Fruit fly (Drosophila melanogaster): ENCODE measurements around the gene SerRS.

SerRS gene

DNA sequence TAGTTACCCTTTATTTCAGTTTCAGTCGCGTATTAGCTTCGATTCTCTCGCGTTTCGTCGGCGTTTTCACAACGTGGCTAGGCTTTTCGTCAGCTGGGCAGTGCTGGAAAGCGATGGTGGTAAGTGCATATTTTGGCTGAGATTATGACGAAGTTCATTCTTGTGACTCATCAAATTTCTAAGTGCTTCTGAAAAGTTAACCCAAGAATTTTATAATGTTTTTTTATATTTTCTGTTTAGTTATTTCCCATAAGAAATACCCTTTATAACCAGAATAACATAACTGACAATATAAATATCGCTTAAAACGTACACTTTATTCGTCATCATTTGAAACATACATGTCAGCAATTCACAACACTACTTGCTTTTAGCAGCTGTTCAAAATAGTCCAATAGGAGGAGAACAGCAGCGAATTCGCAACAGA lies at the start of gene SerRS, which contains the start of gene CG17260:
Gene SerRS (minus strand): TSS at position 251 of the 427 bp plus-strand sequence.
Gene CG17260 (plus strand): TSS at position 78 of the 427 bp plus-strand sequence.
- TF ChIP-seq CG17801 (GFP tag; optimal IDR thresholded peaks at IDR 0.05; ENCODE audit: partially characterized antibody) = peak; percentile 92

- TF ChIP-seq CG17801 (GFP tag; optimal IDR thresholded peaks at IDR 0.05; ENCODE audit: partially characterized antibody) = no peak
Observed at dm6 chr2L:3086290-3086876, 49.2 kb upstream of the SerRS start.

dm6 chr2L:3083510-3083909 lies 46.3 kb upstream of the SerRS start:
- TF ChIP-seq CG17801 (GFP tag; optimal IDR thresholded peaks at IDR 0.05; ENCODE audit: partially characterized antibody) = no peak

DNA sequence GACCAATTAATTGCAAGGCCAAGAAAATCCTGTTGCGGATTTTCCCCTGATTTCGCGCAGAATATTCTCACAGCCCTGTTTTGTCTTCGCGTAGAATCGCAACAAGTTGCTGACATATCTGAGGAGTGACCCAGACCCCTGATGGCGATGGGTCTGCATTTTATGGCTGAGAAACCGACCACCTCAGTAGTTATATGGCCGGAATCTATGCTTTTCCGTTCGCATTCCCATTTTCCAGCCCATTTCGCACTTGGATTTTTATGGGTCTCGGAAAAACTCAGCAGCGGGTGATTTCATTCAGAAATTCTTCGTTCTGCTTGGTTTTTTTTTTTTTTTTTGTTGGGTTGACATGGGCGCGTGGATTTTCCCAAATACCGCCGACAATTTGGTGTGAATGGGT lies 45.7 kb upstream of the SerRS start:
- no peak for TF ChIP-seq CG17801 (GFP tag; optimal IDR thresholded peaks at IDR 0.05; ENCODE audit: partially characterized antibody)

dm6 chr2L:3078741-3079140 lies 41.5 kb upstream of the SerRS start:
- no peak for TF ChIP-seq CG17801 (GFP tag; optimal IDR thresholded peaks at IDR 0.05; ENCODE audit: partially characterized antibody)

dm6 chr2L:3059624-3059919 lies 22.4 kb upstream of the SerRS start:
- TF ChIP-seq CG17801 (GFP tag; optimal IDR thresholded peaks at IDR 0.05; ENCODE audit: partially characterized antibody) = no peak

- TF ChIP-seq CG17801 (GFP tag; optimal IDR thresholded peaks at IDR 0.05; ENCODE audit: partially characterized antibody) = peak; percentile 80
Observed at dm6 chr2L:3058772-3059623, 21.8 kb upstream of the SerRS start.

dm6 chr2L:3057951-3058771 lies 21.0 kb upstream of the SerRS start:
- peak; percentile 8 for TF ChIP-seq CG17801 (GFP tag; optimal IDR thresholded peaks at IDR 0.05; ENCODE audit: partially characterized antibody)

- TF ChIP-seq CG17801 (GFP tag; optimal IDR thresholded peaks at IDR 0.05; ENCODE audit: partially characterized antibody) = peak; percentile 84
Observed at dm6 chr2L:3056448-3056790, 19.2 kb upstream of the SerRS start, which contains the start of gene FASN1. Gene FASN1, plus strand, starts transcription at chr2L:3056598.

dm6 chr2L:3055710-3056447 lies 18.7 kb upstream of the SerRS start:
- TF ChIP-seq CG17801 (GFP tag; optimal IDR thresholded peaks at IDR 0.05; ENCODE audit: partially characterized antibody) = no peak

DNA sequence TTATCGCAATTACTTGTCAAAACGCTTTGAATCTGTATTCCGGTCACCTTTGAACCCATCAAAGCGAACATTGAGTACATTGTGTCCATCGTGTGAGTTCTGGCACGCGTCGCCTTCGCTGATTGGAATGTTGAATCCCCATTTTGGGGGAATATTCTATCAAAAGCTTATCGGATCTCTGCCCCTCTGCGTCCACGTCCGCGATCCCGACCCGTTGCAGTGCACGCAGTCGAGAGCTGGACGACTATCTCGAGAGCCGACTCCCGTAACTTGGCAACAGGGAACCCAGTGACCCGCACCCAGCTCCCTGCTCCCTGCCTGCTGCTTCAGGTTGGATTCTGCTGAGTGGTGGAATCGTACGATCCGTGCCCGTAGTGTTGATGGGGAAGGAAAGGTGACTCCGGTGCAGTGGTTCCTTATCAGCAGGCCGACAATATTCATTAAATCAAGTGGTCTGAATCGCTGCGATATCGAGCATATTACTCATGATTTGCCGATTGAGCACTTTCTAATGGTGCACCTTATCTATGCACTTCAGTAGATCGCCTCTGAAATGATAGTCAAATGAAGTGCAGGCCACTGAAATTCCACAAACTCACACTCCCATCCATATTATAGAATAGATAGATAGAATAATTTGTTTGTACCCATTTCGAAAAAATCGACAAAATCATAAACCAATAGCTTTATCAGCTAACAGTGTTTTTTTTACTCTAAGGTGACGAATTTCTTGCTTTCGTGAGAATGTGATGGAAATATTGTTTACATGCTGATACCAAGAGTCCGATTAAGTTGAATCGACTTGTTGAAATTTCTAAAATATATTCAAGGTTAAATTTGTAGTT lies 7.7 kb upstream of the SerRS start:
- TF ChIP-seq CG17801 (GFP tag; optimal IDR thresholded peaks at IDR 0.05; ENCODE audit: partially characterized antibody) = no peak

DNA sequence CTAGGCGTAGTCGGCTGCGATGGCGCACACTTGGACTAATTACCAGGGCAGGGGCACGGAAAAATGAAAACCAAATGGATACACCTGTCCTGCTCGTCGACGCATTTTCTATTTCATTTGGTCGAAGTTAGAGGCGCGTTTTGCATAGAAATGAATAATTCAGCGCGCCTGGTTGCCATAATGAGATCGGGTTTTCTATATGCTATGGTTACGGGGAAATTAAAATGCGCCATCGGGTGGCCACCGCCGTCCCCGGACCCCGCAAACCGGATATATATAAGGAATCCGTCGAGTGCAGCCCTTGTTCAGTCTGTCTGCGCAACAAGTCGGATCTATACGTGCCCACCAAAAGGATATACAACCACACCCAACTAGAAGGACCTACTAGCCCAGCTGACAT lies 6.4 kb upstream of the SerRS start, which contains the start of gene FASN2:
Gene FASN2 (plus strand): TSS at position 301 of the 400 bp plus-strand sequence.
- TF ChIP-seq CG17801 (GFP tag; optimal IDR thresholded peaks at IDR 0.05; ENCODE audit: partially characterized antibody) = no peak

- peak; percentile 17 for TF ChIP-seq CG17801 (GFP tag; optimal IDR thresholded peaks at IDR 0.05; ENCODE audit: partially characterized antibody)
Observed at dm6 chr2L:3041918-3042615, 4.9 kb upstream of the SerRS start, which contains the start of gene CG17261. Gene CG17261, plus strand, starts transcription at chr2L:3042551.

Data from ovary, adult (tissue).